Fruit fly (Drosophila melanogaster) Kc167 (cell line): ENCODE data around the gene Abi.
A peak's percentile ranks its signal among the peaks of the same experiment; 100 is the strongest.

Experiments used
- Myc ChIP-seq: fragments of >200 bp; optimal IDR thresholded peaks from 2 replicates; lab custom pipeline; 2017; ENCODE audit warnings: missing external identifiers
- Sin3A ChIP-seq: fragments of >200 bp; optimal IDR thresholded peaks from 2 replicates; lab custom pipeline; 2018; ENCODE audit warnings: missing external identifiers
- h ChIP-seq: fragments of >200 bp; optimal IDR thresholded peaks from 3 replicates; lab custom pipeline; 2018; ENCODE audit warnings: missing external identifiers
- insv ChIP-seq: fragments of >200 bp; optimal IDR thresholded peaks from 3 replicates; lab custom pipeline; 2018; ENCODE audit warnings: missing external identifiers
- psq ChIP-seq: fragments of >200 bp; optimal IDR thresholded peaks from 2 replicates; lab custom pipeline; 2017; ENCODE audit warnings: missing external identifiers
- ttk ChIP-seq: sonication (Bioruptor generic); optimal IDR thresholded peaks from 2 replicates; lab custom pipeline; 2017; ENCODE audit warnings: missing external identifiers

Abi gene

dm6 chr3R:14122347-14122812 lies at the start of gene Abi, which contains the start of gene twf:
Gene Abi, minus strand, starts transcription at chr3R:14122420.
Gene twf, plus strand, starts transcription at chr3R:14122654.
- TF ChIP-seq Myc (no peak), Sin3A (lab: Kevin White, UChicago) (no peak), insv (lab: Kevin White, UChicago) (no peak), h (lab: Kevin White, UChicago) (no peak), ttk (no peak), psq (lab: Kevin White, UChicago) (no peak)

dm6 chr3R:14162176-14162759 lies 40.0 kb upstream of the Abi start, which contains the start of gene CG3199:
Gene CG3199, plus strand, starts transcription at chr3R:14162709.
- no peak for TF ChIP-seq h (lab: Kevin White, UChicago)
- TF ChIP-seq psq (lab: Kevin White, UChicago): no peak
- TF ChIP-seq insv (lab: Kevin White, UChicago): no peak
- TF ChIP-seq Myc: no peak
- no peak for TF ChIP-seq Sin3A (lab: Kevin White, UChicago)
- TF ChIP-seq ttk: no peak

DNA sequence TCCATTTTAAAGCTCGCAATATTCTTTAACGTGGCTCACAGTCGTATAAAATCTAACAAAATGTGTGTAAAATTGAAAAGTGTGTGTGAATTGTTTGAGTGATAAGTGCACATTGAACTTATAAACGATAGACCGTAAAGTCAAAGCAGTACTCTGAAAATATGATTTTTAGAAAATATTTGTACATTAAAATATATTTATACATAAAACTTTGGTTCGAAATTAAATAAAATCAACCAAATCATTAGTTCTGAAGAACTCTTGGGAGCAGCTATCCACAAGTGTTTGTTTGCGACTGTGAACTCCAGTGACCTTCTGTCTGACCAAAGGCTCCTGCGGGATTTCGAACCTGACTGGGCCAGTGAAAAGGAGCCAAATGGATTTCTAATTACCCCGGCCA lies 38.0 kb upstream of the Abi start, which contains the start of gene CG31327:
TSS of gene CG31327 (minus strand) at position 101 of the 400 bp plus-strand sequence.
- TF ChIP-seq Myc (no peak), psq (lab: Kevin White, UChicago) (no peak), ttk (no peak), Sin3A (lab: Kevin White, UChicago) (no peak), insv (lab: Kevin White, UChicago) (no peak), h (lab: Kevin White, UChicago) (no peak)

DNA sequence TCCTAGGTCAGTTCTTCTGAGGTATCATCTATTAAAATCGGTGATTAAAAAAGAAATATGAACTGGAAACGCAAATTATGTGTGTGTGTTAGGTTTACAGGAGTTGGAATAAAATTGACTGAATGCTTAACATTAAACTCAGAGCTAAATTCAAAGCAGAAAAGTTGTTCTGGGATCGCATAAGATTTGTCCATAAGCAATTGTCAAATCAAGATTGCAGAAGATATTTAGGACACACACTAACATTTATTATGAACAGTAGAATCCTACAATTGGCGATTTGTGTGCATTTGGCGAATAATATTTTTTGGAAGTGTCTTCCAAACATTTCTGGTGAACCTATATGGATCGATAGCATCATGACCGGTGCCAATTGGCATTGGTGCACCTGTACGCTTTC lies 35.1 kb upstream of the Abi start, which contains the start of gene CG31533:
TSS of gene CG31533 (minus strand) at position 101 of the 400 bp plus-strand sequence.
- TF ChIP-seq Myc (no peak), ttk (no peak), Sin3A (lab: Kevin White, UChicago) (no peak), psq (lab: Kevin White, UChicago) (no peak), h (lab: Kevin White, UChicago) (no peak), insv (lab: Kevin White, UChicago) (no peak)

DNA sequence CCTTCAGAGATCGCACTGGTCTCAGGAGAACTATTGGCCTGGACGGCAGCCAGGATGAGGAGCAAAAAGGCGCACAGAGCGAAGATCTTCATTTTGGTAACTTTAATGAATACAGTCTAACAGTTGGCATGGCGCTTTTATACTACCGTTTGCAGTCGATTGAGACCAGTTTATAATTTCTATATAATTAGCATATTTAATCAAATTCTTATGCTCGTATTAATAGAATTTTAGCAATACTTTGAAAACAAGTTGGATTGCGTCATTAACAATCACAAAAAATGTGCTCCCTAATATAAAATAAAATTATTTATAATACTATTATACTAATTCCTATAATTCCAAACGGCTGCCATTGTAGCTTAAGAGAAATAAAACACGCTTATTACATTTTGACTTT lies 32.1 kb upstream of the Abi start, which contains the start of gene CG44215:
TSS of gene CG44215 (minus strand) at position 101 of the 400 bp plus-strand sequence.
- TF ChIP-seq ttk (no peak), Sin3A (lab: Kevin White, UChicago) (no peak), insv (lab: Kevin White, UChicago) (no peak), h (lab: Kevin White, UChicago) (no peak), psq (lab: Kevin White, UChicago) (no peak), Myc (no peak)

- TF ChIP-seq h (lab: Kevin White, UChicago) (no peak), insv (lab: Kevin White, UChicago) (no peak), Myc (no peak), ttk (no peak), psq (lab: Kevin White, UChicago) (no peak), Sin3A (lab: Kevin White, UChicago) (no peak)
Measured at dm6 chr3R:14153729-14154128, 31.5 kb upstream of the Abi start, which contains the start of gene Recs1. Gene Recs1, minus strand, starts transcription at chr3R:14153829.

dm6 chr3R:14152550-14152949 lies 30.3 kb upstream of the Abi start, which contains the start of gene CG42500:
Gene CG42500, minus strand, starts transcription at chr3R:14152650.
- TF ChIP-seq ttk: no peak
- no peak for TF ChIP-seq psq (lab: Kevin White, UChicago)
- TF ChIP-seq insv (lab: Kevin White, UChicago): no peak
- no peak for TF ChIP-seq Sin3A (lab: Kevin White, UChicago)

- TF ChIP-seq Myc (no peak), psq (lab: Kevin White, UChicago) (no peak), ttk (no peak), insv (lab: Kevin White, UChicago) (no peak), h (lab: Kevin White, UChicago) (no peak), Sin3A (lab: Kevin White, UChicago) (no peak)
Measured at dm6 chr3R:14151840-14152239, 29.6 kb upstream of the Abi start, which contains the start of gene CG14355. Gene CG14355, minus strand, starts transcription at chr3R:14151940.

DNA sequence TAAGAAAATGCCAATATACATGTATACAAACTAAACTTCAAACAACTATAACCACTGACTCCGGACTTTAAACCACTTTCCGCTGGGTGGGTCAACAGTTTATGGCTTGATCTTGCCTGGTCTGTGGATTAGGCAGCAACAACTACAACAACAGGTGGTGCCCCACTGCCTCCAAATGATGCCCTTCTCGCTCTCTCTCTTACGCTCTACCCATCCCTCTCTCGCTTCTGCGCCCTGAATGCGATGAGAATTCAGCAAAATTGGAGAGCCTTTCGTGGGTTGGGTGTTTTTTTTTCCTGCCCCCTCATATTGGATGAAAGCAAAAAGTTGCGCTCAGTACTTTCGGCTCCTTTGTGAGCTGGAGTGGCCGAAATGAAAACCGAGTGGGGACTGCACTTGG lies 18.7 kb upstream of the Abi start:
- TF ChIP-seq Myc: no peak
- TF ChIP-seq insv (lab: Kevin White, UChicago): no peak
- TF ChIP-seq ttk: no peak
- TF ChIP-seq h (lab: Kevin White, UChicago): no peak
- no peak for TF ChIP-seq Sin3A (lab: Kevin White, UChicago)
- no peak for TF ChIP-seq psq (lab: Kevin White, UChicago)

- TF ChIP-seq ttk (no peak), insv (lab: Kevin White, UChicago) (no peak), psq (lab: Kevin White, UChicago) (no peak), h (lab: Kevin White, UChicago) (no peak), Sin3A (lab: Kevin White, UChicago) (no peak), Myc (no peak)
Measured at dm6 chr3R:14131972-14132371, 9.8 kb upstream of the Abi start, which contains the start of gene CG14356. Gene CG14356, minus strand, starts transcription at chr3R:14132072.

dm6 chr3R:14125479-14126121 lies 3.4 kb upstream of the Abi start, which contains the start of the genes 140up and Polr2B:
Gene 140up, minus strand, starts transcription at chr3R:14125548.
Gene Polr2B, plus strand, starts transcription at chr3R:14125791.
- TF ChIP-seq h (lab: Kevin White, UChicago) (peak; percentile 25), psq (lab: Kevin White, UChicago) (no peak)

DNA sequence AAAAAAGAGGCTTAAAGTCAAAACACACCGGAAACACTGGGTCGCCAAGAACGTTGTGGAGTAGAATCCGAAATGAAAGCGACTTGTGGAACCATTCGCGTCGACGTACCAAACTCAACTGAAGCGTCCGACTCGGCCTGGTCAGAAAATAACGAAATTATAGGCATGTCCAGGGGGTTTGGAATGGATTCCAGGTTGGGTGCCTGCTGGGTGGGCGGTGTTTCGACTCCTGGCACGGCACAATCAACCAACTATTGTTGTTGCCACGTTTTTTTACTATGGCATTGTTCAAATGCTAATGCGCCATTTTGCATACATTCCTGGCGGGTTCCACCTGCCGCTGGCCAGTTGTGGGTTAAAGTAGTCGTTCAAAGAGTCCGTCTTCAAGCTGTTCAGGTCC lies 3.9 kb downstream of the Abi start, which contains the start of gene Kif19A:
TSS of gene Kif19A (minus strand) at position 101 of the 400 bp plus-strand sequence.
- no peak for TF ChIP-seq Sin3A (lab: Kevin White, UChicago)
- no peak for TF ChIP-seq insv (lab: Kevin White, UChicago)
